Fruit fly (Drosophila melanogaster) whole organism, embryonic: ENCODE results near the gene CG33111.

ENCODE experiments used
- CG10147 ChIP-seq: fragments of 200-800 bp; sonication (Bioruptor generic); optimal IDR thresholded peaks from 2 replicates; lab custom pipeline; 2019; ENCODE audit warnings: missing biosample characterization, mild to moderate bottlenecking, missing genetic modification characterization, moderate library complexity
- CG1024 ChIP-seq: fragments of 200-800 bp; sonication (Bioruptor generic); IDR thresholded peaks from 2 replicates; pipeline ENCODE4 v1.3.6; 2022; ENCODE audit warnings: missing biosample characterization, missing genetic modification characterization
- CG10366 ChIP-seq: fragments of 200-800 bp; sonication (Bioruptor generic); IDR thresholded peaks from 2 replicates; pipeline ENCODE4 v1.3.6; 2022; ENCODE audit warnings: missing biosample characterization, missing genetic modification characterization
- CG10565 ChIP-seq: fragments of 200-800 bp; sonication (Bioruptor generic); optimal IDR thresholded peaks from 3 replicates; lab custom pipeline; 2016; ENCODE audit warnings: missing biosample characterization, mild to moderate bottlenecking, missing genetic modification characterization
- CG12769 ChIP-seq: fragments of 200-800 bp; sonication (Bioruptor generic); optimal IDR thresholded peaks from 2 replicates; lab custom pipeline; 2019; ENCODE audit warnings: missing biosample characterization, mild to moderate bottlenecking, missing genetic modification characterization, moderate library complexity
- CG17568 ChIP-seq: fragments of 200-800 bp; sonication (Bioruptor generic); optimal IDR thresholded peaks from 2 replicates; lab custom pipeline; 2018; ENCODE audit warnings: missing biosample characterization, mild to moderate bottlenecking, missing genetic modification characterization, moderate library complexity
- CG18619 ChIP-seq: fragments of 200-800 bp; sonication (Bioruptor generic); optimal IDR thresholded peaks from 3 replicates; lab custom pipeline; 2017; ENCODE audit warnings: missing biosample characterization, mild to moderate bottlenecking, missing genetic modification characterization
- CG32767 ChIP-seq: fragments of 200-800 bp; sonication (Bioruptor generic); IDR thresholded peaks from 2 replicates; pipeline ENCODE4 v1.3.6; 2022; ENCODE audit warnings: missing biosample characterization, missing genetic modification characterization
- CG34224 ChIP-seq: fragments of 200-800 bp; sonication (Bioruptor generic); IDR thresholded peaks from 3 replicates; pipeline ENCODE4 v1.3.6; 2022; ENCODE audit warnings: missing biosample characterization, missing genetic modification characterization; ENCODE audit not compliant: partially characterized antibody
- CG3726 ChIP-seq: fragments of 200-800 bp; sonication (Bioruptor generic); IDR thresholded peaks from 3 replicates; pipeline ENCODE4, ENCODE4 v1.3.6; 2022; ENCODE audit warnings: missing biosample characterization, missing genetic modification characterization
- CG4328 ChIP-seq: fragments of 200-800 bp; sonication (Bioruptor generic); optimal IDR thresholded peaks from 3 replicates; lab custom pipeline; 2017; ENCODE audit warnings: missing biosample characterization, missing genetic modification reagents, missing genetic modification characterization
- CG5245 ChIP-seq: fragments of 200-800 bp; sonication (Bioruptor generic); optimal IDR thresholded peaks from 3 replicates; lab custom pipeline; 2016; ENCODE audit warnings: missing biosample characterization, missing genetic modification characterization
- CG6813 ChIP-seq: fragments of 200-800 bp; sonication (Bioruptor generic); optimal IDR thresholded peaks from 2 replicates; lab custom pipeline; 2017; ENCODE audit warnings: missing biosample characterization, missing genetic modification characterization, mild to moderate bottlenecking, moderate library complexity, missing genetic modification reagents
- CG9817 ChIP-seq: fragments of 200-800 bp; sonication (Bioruptor generic); optimal IDR thresholded peaks from 2 replicates; lab custom pipeline; 2018; ENCODE audit warnings: missing biosample characterization, mild to moderate bottlenecking, missing genetic modification characterization, moderate library complexity
- Chrac-16 ChIP-seq: fragments of 200-800 bp; sonication (Bioruptor generic); optimal IDR thresholded peaks from 3 replicates; lab custom pipeline; 2016; ENCODE audit warnings: missing biosample characterization, missing genetic modification characterization
- Dbx ChIP-seq: fragments of 200-800 bp; sonication (Bioruptor generic); IDR thresholded peaks from 3 replicates; pipeline ENCODE4 v1.3.6; 2022; ENCODE audit warnings: missing biosample characterization, missing genetic modification characterization
- Dll ChIP-seq: fragments of 200-800 bp; sonication (Bioruptor generic); IDR thresholded peaks from 4 replicates; pipeline ENCODE4 v1.3.6; 2022; ENCODE audit warnings: missing biosample characterization, missing genetic modification characterization; ENCODE audit not compliant: partially characterized antibody
- Dref ChIP-seq: fragments of 200-800 bp; sonication (Bioruptor generic); IDR thresholded peaks from 2 replicates; pipeline ENCODE4 v1.3.6; 2022; ENCODE audit warnings: missing biosample characterization, missing genetic modification characterization
- H2.0 ChIP-seq: fragments of 200-800 bp; sonication (Bioruptor generic); IDR thresholded peaks from 2 replicates; pipeline ENCODE4 v1.3.6; 2022; ENCODE audit warnings: missing biosample characterization, missing genetic modification characterization
- HmgZ ChIP-seq: fragments of 200-800 bp; sonication (Bioruptor generic); optimal IDR thresholded peaks from 2 replicates; lab custom pipeline; 2018; ENCODE audit warnings: missing biosample characterization, mild to moderate bottlenecking, missing genetic modification characterization
- Lim3 ChIP-seq: fragments of 200-800 bp; sonication (Bioruptor generic); IDR thresholded peaks from 2 replicates; pipeline ENCODE4 v1.3.6; 2022; ENCODE audit warnings: missing biosample characterization, missing genetic modification characterization
- Max ChIP-seq: fragments of 200-800 bp; sonication (Bioruptor generic); optimal IDR thresholded peaks from 2 replicates; lab custom pipeline; 2016; ENCODE audit warnings: missing biosample characterization, mild to moderate bottlenecking, missing genetic modification characterization
- Mes4 ChIP-seq: fragments of 200-800 bp; sonication (Bioruptor generic); optimal IDR thresholded peaks from 2 replicates; lab custom pipeline; 2016; ENCODE audit warnings: missing biosample characterization, missing genetic modification characterization
- Mrtf ChIP-seq: fragments of 200-800 bp; sonication (Bioruptor generic); IDR thresholded peaks from 3 replicates; pipeline ENCODE4 v1.3.6; 2022; ENCODE audit warnings: missing biosample characterization, missing genetic modification characterization
- Six4 ChIP-seq: fragments of 200-800 bp; sonication (Bioruptor generic); optimal IDR thresholded peaks from 2 replicates; lab custom pipeline; 2016; ENCODE audit warnings: missing biosample characterization, missing genetic modification characterization
- Xbp1 ChIP-seq: fragments of 200-800 bp; sonication (Bioruptor generic); optimal IDR thresholded peaks from 3 replicates; lab custom pipeline; 2016; ENCODE audit warnings: missing biosample characterization, mild to moderate bottlenecking, missing genetic modification characterization
- al ChIP-seq: fragments of 200-800 bp; sonication (Bioruptor generic); IDR thresholded peaks from 2 replicates; pipeline ENCODE4 v1.3.6; 2022; ENCODE audit warnings: missing biosample characterization, missing genetic modification characterization
- aop ChIP-seq: fragments of 200-800 bp; sonication (Bioruptor generic); IDR thresholded peaks from 2 replicates; pipeline ENCODE4 v1.3.6; 2022; ENCODE audit warnings: missing biosample characterization, missing genetic modification characterization
- ase ChIP-seq: fragments of 200-800 bp; sonication (Bioruptor generic); IDR thresholded peaks from 3 replicates; pipeline ENCODE4 v1.3.6; 2022; ENCODE audit warnings: missing biosample characterization, missing genetic modification characterization
- br ChIP-seq: fragments of >200 bp; optimal IDR thresholded peaks from 2 replicates; lab custom pipeline; 2017
- chif ChIP-seq, 2 experiments: fragments of 200-800 bp; sonication (Bioruptor generic); optimal IDR thresholded peaks; 3 replicates each; lab custom pipeline; 2016; ENCODE audit warnings: missing biosample characterization in 2 of 2, missing genetic modification characterization in 2 of 2
- ems ChIP-seq: fragments of 200-800 bp; sonication (Bioruptor generic); optimal IDR thresholded peaks from 3 replicates; lab custom pipeline; 2016; ENCODE audit warnings: missing biosample characterization, missing genetic modification characterization
- en ChIP-seq: fragments of 200-800 bp; sonication (Bioruptor generic); optimal IDR thresholded peaks from 2 replicates; lab custom pipeline; 2016; ENCODE audit warnings: missing biosample characterization, missing genetic modification characterization
- gcm ChIP-seq: fragments of 200-800 bp; sonication (Bioruptor generic); optimal IDR thresholded peaks from 2 replicates; lab custom pipeline; 2019; ENCODE audit warnings: missing biosample characterization, mild to moderate bottlenecking, missing genetic modification characterization, moderate library complexity
- gcm2 ChIP-seq: fragments of 200-800 bp; sonication (Bioruptor generic); optimal IDR thresholded peaks from 2 replicates; lab custom pipeline; 2016; ENCODE audit warnings: missing biosample characterization, missing genetic modification characterization
- hb ChIP-seq: fragments of 200-800 bp; sonication (Bioruptor generic); IDR thresholded peaks from 3 replicates; pipeline ENCODE4 v1.3.6; 2022; ENCODE audit warnings: missing biosample characterization, missing genetic modification characterization; ENCODE audit not compliant: partially characterized antibody
- hbn ChIP-seq: fragments of 200-800 bp; sonication (Bioruptor generic); IDR thresholded peaks from 2 replicates; pipeline ENCODE4 v1.3.6; 2022; ENCODE audit warnings: missing biosample characterization, missing genetic modification characterization; ENCODE audit not compliant: partially characterized antibody
- jing ChIP-seq: fragments of 200-800 bp; sonication (Bioruptor generic); optimal IDR thresholded peaks from 2 replicates; lab custom pipeline; 2018; ENCODE audit warnings: missing biosample characterization, mild to moderate bottlenecking, missing genetic modification characterization
- jumu ChIP-seq: fragments of 200-800 bp; sonication (Bioruptor generic); optimal IDR thresholded peaks from 3 replicates; lab custom pipeline; 2016; ENCODE audit warnings: missing biosample characterization, missing genetic modification characterization
- knrl ChIP-seq: fragments of 200-800 bp; sonication (Bioruptor generic); IDR thresholded peaks from 3 replicates; pipeline ENCODE4 v1.3.6; 2022; ENCODE audit warnings: missing biosample characterization, missing genetic modification characterization; ENCODE audit not compliant: partially characterized antibody
- psq ChIP-seq: fragments of 200-800 bp; sonication (Bioruptor generic); optimal IDR thresholded peaks from 2 replicates; lab custom pipeline; 2017; ENCODE audit warnings: missing biosample characterization, missing genetic modification characterization
- rib ChIP-seq: fragments of 200-800 bp; sonication (Bioruptor generic); IDR thresholded peaks from 2 replicates; pipeline ENCODE4 v1.3.6; 2022; ENCODE audit warnings: missing biosample characterization, missing genetic modification characterization
- sens ChIP-seq: fragments of 200-800 bp; sonication (Bioruptor generic); peaks from one replicate; lab custom pipeline; 2016; ENCODE audit warnings: missing biosample characterization, missing genetic modification characterization
- slbo ChIP-seq: fragments of 200-800 bp; sonication (Bioruptor generic); IDR thresholded peaks from 2 replicates; pipeline ENCODE4 v1.3.6; 2022; ENCODE audit warnings: missing biosample characterization, missing genetic modification characterization
- ssp ChIP-seq: fragments of 200-800 bp; sonication (Bioruptor generic); IDR thresholded peaks from 2 replicates; pipeline ENCODE4 v1.3.6; 2022; ENCODE audit warnings: missing biosample characterization, missing genetic modification characterization
- sug ChIP-seq: fragments of 200-800 bp; optimal IDR thresholded peaks from 2 replicates; lab custom pipeline; 2019; ENCODE audit warnings: missing biosample characterization, mild to moderate bottlenecking, missing genetic modification characterization, moderate library complexity
- toy ChIP-seq: fragments of 200-800 bp; sonication (Bioruptor generic); IDR thresholded peaks from 2 replicates; pipeline ENCODE4 v1.3.6; 2022; ENCODE audit warnings: missing biosample characterization, missing genetic modification characterization
- ttk ChIP-seq: fragments of 200-800 bp; sonication (Bioruptor generic); IDR thresholded peaks from 2 replicates; pipeline ENCODE4 v2.1.2; 2022; ENCODE audit warnings: missing biosample characterization, missing genetic modification characterization
- unc-4 ChIP-seq: fragments of 200-800 bp; sonication (Bioruptor generic); IDR thresholded peaks from 2 replicates; pipeline ENCODE4 v1.3.6; 2022; ENCODE audit warnings: missing biosample characterization, missing genetic modification characterization; ENCODE audit not compliant: partially characterized antibody
- usp ChIP-seq: fragments of >200 bp; optimal IDR thresholded peaks from 2 replicates; lab custom pipeline; 2017; ENCODE audit warnings: missing biosample characterization, missing genetic modification characterization
- vvl ChIP-seq: fragments of 200-800 bp; sonication (Bioruptor generic); IDR thresholded peaks from 2 replicates; pipeline ENCODE4 v1.3.6; 2022; ENCODE audit warnings: missing biosample characterization, missing genetic modification characterization

CG33111 gene

dm6 chr3R:23818879-23819408, at the start of gene CG33111, which contains the start of gene eIF4G2 (continued):
- TF ChIP-seq ssp (GFP tag; lab: Robert Waterston, UW) (0 out of 2 replicates have a peak, but pooled peaks have one; percentile 17), Lim3 (no peak), jumu (GFP tag; lab: Kevin White, UChicago) (peak; percentile 18), Chrac-16 (no peak), CG10565 (GFP tag; lab: Kevin White, UChicago) (no peak), aop (GFP tag; lab: Robert Waterston, UW) (no peak), slbo (peak; percentile 64; the same call in 1 of the 2 replicates), CG34224 (GFP tag; lab: Robert Waterston, UW) (peak; percentile 74), toy (GFP tag; lab: Robert Waterston, UW) (no peak), Mes4 (GFP tag; lab: Kevin White, UChicago) (peak; percentile 36), H2.0 (GFP tag; lab: Robert Waterston, UW) (0 out of 2 replicates have a peak, but pooled peaks have one; percentile 3), usp (GFP tag; lab: Kevin White, UChicago) (no peak), vvl (GFP tag; lab: Robert Waterston, UW) (peak; percentile 66; the same call in 1 of the 2 replicates), hbn (peak; percentile 74), CG17568 (peak; percentile 13), Dbx (GFP tag; lab: Robert Waterston, UW) (peak; percentile 27; the same call in 1 of the 3 replicates), CG9817 (peak; percentile 14), gcm2 (GFP tag; lab: Kevin White, UChicago) (no peak), HmgZ (tag; lab: Kevin White, UChicago) (peak; percentile 74), jing (no peak), hb (GFP tag; lab: Robert Waterston, UW) (peak; percentile 76; the same call in 2 of the 3 replicates), CG3726 (GFP tag; lab: Robert Waterston, UW) (0 out of 3 replicates have a peak, but pooled peaks have one; percentile 44), Max (no peak), knrl (peak; percentile 85), CG12769 (tag; lab: Kevin White, UChicago) (peak; percentile 100), gcm (GFP tag; lab: Kevin White, UChicago) (peak; percentile 63), Mrtf (no peak), Dref (GFP tag; lab: Robert Waterston, UW) (peak; percentile 93), CG5245 (GFP tag; lab: Kevin White, UChicago) (no peak), CG10147 (GFP tag; lab: Kevin White, UChicago) (peak; percentile 28), CG4328 (GFP tag; lab: Kevin White, UChicago) (no peak), Six4 (GFP tag; lab: Kevin White, UChicago) (no peak), CG18619 (GFP tag; lab: Kevin White, UChicago) (no peak), psq (GFP tag; lab: Kevin White, UChicago) (no peak), CG1024 (0 out of 2 replicates have a peak, but pooled peaks have one; percentile 34), br (lab: Kevin White, UChicago) (no peak), en (GFP tag; lab: Kevin White, UChicago) (no peak), al (GFP tag; lab: Robert Waterston, UW) (no peak), ase (no peak), Dll (GFP tag; lab: Robert Waterston, UW) (peak; percentile 75), ems (GFP tag; lab: Kevin White, UChicago) (peak; percentile 36), CG6813 (GFP tag; lab: Kevin White, UChicago) (no peak), unc-4 (GFP tag; lab: Robert Waterston, UW) (peak; percentile 80), chif (GFP tag; optimal IDR thresholded peaks at IDR 0.05; lab: Kevin White, UChicago) (no peak), sens (GFP tag; lab: Kevin White, UChicago) (peak; percentile 83), rib (GFP tag; lab: Robert Waterston, UW) (0 out of 2 replicates have a peak, but pooled peaks have one; percentile 48), ttk (GFP tag; lab: Robert Waterston, UW) (no peak), CG32767 (GFP tag; lab: Robert Waterston, UW) (peak; percentile 35; the same call in 1 of the 2 replicates), Xbp1 (GFP tag; lab: Kevin White, UChicago) (peak; percentile 40), CG10366 (GFP tag; lab: Robert Waterston, UW) (no peak), sug (peak; percentile 45)
